Fruit fly (Drosophila melanogaster) Kc167 (cell line): ENCODE measurements around the gene CG43980.

Experiments used
- Myc ChIP-seq: fragments of >200 bp; optimal IDR thresholded peaks from 2 replicates; lab custom pipeline; 2017; ENCODE audit warnings: missing external identifiers
- insv ChIP-seq: fragments of >200 bp; optimal IDR thresholded peaks from 3 replicates; lab custom pipeline; 2018; ENCODE audit warnings: missing external identifiers

- TF ChIP-seq Myc (lab: Kevin White, UChicago) (no peak), insv (lab: Kevin White, UChicago) (no peak)
Observed at dm6 chr3L:21610535-21610934, 34.2 kb upstream of the CG43980 start.
